Fruit fly (Drosophila melanogaster): ENCODE measurements around the gene Fad2.

dm6 chr3L:10976478-10976877, 46.9 kb upstream of the Fad2 start:
- no peak for TF ChIP-seq Crg-1 (GFP tag; optimal IDR thresholded peaks at IDR 0.05)
- no peak for TF ChIP-seq CG7045 (GFP tag; optimal IDR thresholded peaks at IDR 0.05)
- no peak for TF ChIP-seq CG33017 (tag; optimal IDR thresholded peaks at IDR 0.05)
- no peak for TF ChIP-seq CG12768 (GFP tag; optimal IDR thresholded peaks at IDR 0.05)
- TF ChIP-seq tj (GFP tag; optimal IDR thresholded peaks at IDR 0.05): no peak
- TF ChIP-seq CG11617 (GFP tag; optimal IDR thresholded peaks at IDR 0.05): no peak
- TF ChIP-seq toe (GFP tag; optimal IDR thresholded peaks at IDR 0.05): no peak
- TF ChIP-seq Mnt (GFP tag; optimal IDR thresholded peaks at IDR 0.05): no peak

Data from whole organism, adult.